Fruit fly (Drosophila melanogaster) whole organism, embryonic: ENCODE data around the gene CG31821.

Experiments used
- Ada2b ChIP-seq: fragments of 200-800 bp; sonication (Bioruptor generic); IDR thresholded peaks from 2 replicates; pipeline ENCODE4 v1.3.6; 2022; ENCODE audit warnings: missing biosample characterization, missing genetic modification characterization
- Blimp-1 ChIP-seq: fragments of 200-800 bp; sonication (Bioruptor generic); optimal IDR thresholded peaks from 3 replicates; lab custom pipeline; 2018; ENCODE audit warnings: missing biosample characterization, missing genetic modification characterization, mild to moderate bottlenecking, moderate library complexity, missing genetic modification reagents
- CG1024 ChIP-seq: fragments of 200-800 bp; sonication (Bioruptor generic); IDR thresholded peaks from 2 replicates; pipeline ENCODE4 v1.3.6; 2022; ENCODE audit warnings: missing biosample characterization, missing genetic modification characterization
- CG10366 ChIP-seq: fragments of 200-800 bp; sonication (Bioruptor generic); IDR thresholded peaks from 2 replicates; pipeline ENCODE4 v1.3.6; 2022; ENCODE audit warnings: missing biosample characterization, missing genetic modification characterization
- CG10543 ChIP-seq: fragments of 200-800 bp; sonication (Bioruptor generic); optimal IDR thresholded peaks from 3 replicates; lab custom pipeline; 2017; ENCODE audit warnings: missing biosample characterization, mild to moderate bottlenecking, missing genetic modification characterization, moderate library complexity
- CG10979 ChIP-seq: fragments of 200-800 bp; sonication (Bioruptor generic); optimal IDR thresholded peaks from 2 replicates; lab custom pipeline; 2018; ENCODE audit warnings: missing biosample characterization, mild to moderate bottlenecking, missing genetic modification characterization, moderate library complexity
- CG11504 ChIP-seq: fragments of 200-800 bp; sonication (Bioruptor generic); optimal IDR thresholded peaks from 3 replicates; lab custom pipeline; 2019; ENCODE audit warnings: missing biosample characterization, mild to moderate bottlenecking, missing genetic modification characterization, moderate library complexity
- CG12299 ChIP-seq: fragments of 200-800 bp; sonication (Bioruptor generic); optimal IDR thresholded peaks from 2 replicates; lab custom pipeline; 2018; ENCODE audit warnings: missing biosample characterization, mild to moderate bottlenecking, missing genetic modification characterization
- CG13424 ChIP-seq: fragments of 200-800 bp; sonication (Bioruptor generic); optimal IDR thresholded peaks from 2 replicates; lab custom pipeline; 2019; ENCODE audit warnings: missing biosample characterization, mild to moderate bottlenecking, missing genetic modification characterization, moderate library complexity
- CG13775 ChIP-seq: fragments of 200-800 bp; sonication (Bioruptor generic); optimal IDR thresholded peaks from 3 replicates; lab custom pipeline; 2017; ENCODE audit warnings: missing biosample characterization, mild to moderate bottlenecking, missing genetic modification characterization
- CG14860 ChIP-seq: fragments of 200-800 bp; sonication (Bioruptor generic); IDR thresholded peaks from 3 replicates; pipeline ENCODE4 v1.3.6; 2022; ENCODE audit warnings: missing biosample characterization, missing genetic modification characterization; ENCODE audit not compliant: partially characterized antibody
- CG17568 ChIP-seq: fragments of 200-800 bp; sonication (Bioruptor generic); optimal IDR thresholded peaks from 2 replicates; lab custom pipeline; 2018; ENCODE audit warnings: missing biosample characterization, mild to moderate bottlenecking, missing genetic modification characterization, moderate library complexity
- CG2129 ChIP-seq: fragments of 200-800 bp; sonication (Bioruptor generic); IDR thresholded peaks from 2 replicates; pipeline ENCODE4 v1.3.6; 2022; ENCODE audit warnings: missing biosample characterization, missing genetic modification characterization; ENCODE audit not compliant: partially characterized antibody
- CG32532 ChIP-seq: fragments of 200-800 bp; sonication (Bioruptor generic); IDR thresholded peaks from 2 replicates; pipeline ENCODE4 v1.3.6; 2022; ENCODE audit warnings: missing biosample characterization, missing genetic modification characterization
- CG34376 ChIP-seq: fragments of 200-800 bp; sonication (Bioruptor generic); optimal IDR thresholded peaks from 2 replicates; lab custom pipeline; 2018; ENCODE audit warnings: missing biosample characterization, mild to moderate bottlenecking, missing genetic modification characterization
- D19A ChIP-seq: fragments of 200-800 bp; optimal IDR thresholded peaks from 3 replicates; lab custom pipeline; 2019; ENCODE audit warnings: missing biosample characterization, mild to moderate bottlenecking, missing genetic modification characterization, moderate library complexity
- Deaf1 ChIP-seq: fragments of 200-800 bp; optimal IDR thresholded peaks from 3 replicates; lab custom pipeline; 2019; ENCODE audit warnings: missing biosample characterization, mild to moderate bottlenecking, missing genetic modification characterization, moderate library complexity
- Dek ChIP-seq: fragments of 200-800 bp; sonication (Bioruptor generic); optimal IDR thresholded peaks from 3 replicates; lab custom pipeline; 2019; ENCODE audit warnings: missing biosample characterization, mild to moderate bottlenecking, missing genetic modification characterization, moderate library complexity
- Dll ChIP-seq: fragments of 200-800 bp; sonication (Bioruptor generic); IDR thresholded peaks from 4 replicates; pipeline ENCODE4 v1.3.6; 2022; ENCODE audit warnings: missing biosample characterization, missing genetic modification characterization; ENCODE audit not compliant: partially characterized antibody
- Drgx ChIP-seq: fragments of 200-800 bp; sonication (Bioruptor generic); IDR thresholded peaks from 2 replicates; pipeline ENCODE4 v1.3.6; 2022; ENCODE audit warnings: missing biosample characterization, missing genetic modification characterization
- Ets97D ChIP-seq: fragments of 200-800 bp; sonication (Bioruptor generic); optimal IDR thresholded peaks from 3 replicates; lab custom pipeline; 2016; ENCODE audit warnings: missing biosample characterization, missing genetic modification characterization
- Fer3 ChIP-seq: fragments of 200-800 bp; sonication (Bioruptor generic); optimal IDR thresholded peaks from 2 replicates; lab custom pipeline; 2018; ENCODE audit warnings: missing biosample characterization, mild to moderate bottlenecking, missing genetic modification characterization, moderate library complexity
- H2.0 ChIP-seq: fragments of 200-800 bp; sonication (Bioruptor generic); IDR thresholded peaks from 2 replicates; pipeline ENCODE4 v1.3.6; 2022; ENCODE audit warnings: missing biosample characterization, missing genetic modification characterization
- HLH4C ChIP-seq: fragments of 200-800 bp; sonication (Bioruptor generic); IDR thresholded peaks from 3 replicates; pipeline ENCODE4 v1.3.6; 2022; ENCODE audit warnings: missing biosample characterization, missing genetic modification characterization; ENCODE audit not compliant: partially characterized antibody
- Opbp ChIP-seq: fragments of 200-800 bp; sonication (Bioruptor generic); IDR thresholded peaks from 3 replicates; pipeline ENCODE4 v1.3.6; 2022; ENCODE audit warnings: missing biosample characterization, missing genetic modification characterization; ENCODE audit not compliant: partially characterized antibody
- Rx ChIP-seq: fragments of 200-800 bp; sonication (Bioruptor generic); IDR thresholded peaks from 2 replicates; pipeline ENCODE4 v1.3.6; 2022; ENCODE audit warnings: missing biosample characterization, missing genetic modification characterization
- Stat92E ChIP-seq, 3 experiments: fragments of >200 bp in 2 of 3; fragments of 200-800 bp in 1 of 3; sonication (Bioruptor generic) in 1 of 3; optimal IDR thresholded peaks; 2 replicates each; lab custom pipeline; 2017 to 2019; ENCODE audit warnings: missing biosample characterization in 3 of 3, missing genetic modification characterization in 3 of 3, mild to moderate bottlenecking in 1 of 3, moderate library complexity in 1 of 3
- al ChIP-seq: fragments of 200-800 bp; sonication (Bioruptor generic); IDR thresholded peaks from 2 replicates; pipeline ENCODE4 v1.3.6; 2022; ENCODE audit warnings: missing biosample characterization, missing genetic modification characterization
- chif ChIP-seq, 2 experiments: fragments of 200-800 bp; sonication (Bioruptor generic); optimal IDR thresholded peaks; 3 replicates each; lab custom pipeline; 2016; ENCODE audit warnings: missing biosample characterization in 2 of 2, missing genetic modification characterization in 2 of 2
- chinmo ChIP-seq: fragments of 200-800 bp; sonication (Bioruptor generic); IDR thresholded peaks from 4 replicates; pipeline ENCODE4 v1.3.6; 2022; ENCODE audit warnings: missing biosample characterization, missing genetic modification characterization; ENCODE audit not compliant: partially characterized antibody
- chm ChIP-seq: fragments of 200-800 bp; sonication (Bioruptor generic); IDR thresholded peaks from 2 replicates; pipeline ENCODE4 v1.3.6; 2022; ENCODE audit warnings: missing biosample characterization, missing genetic modification characterization
- cwo ChIP-seq: fragments of 200-800 bp; sonication (Bioruptor generic); optimal IDR thresholded peaks from 3 replicates; lab custom pipeline; 2017; ENCODE audit warnings: missing biosample characterization, missing genetic modification characterization, mild to moderate bottlenecking, moderate library complexity, missing genetic modification reagents
- disco-r ChIP-seq: fragments of 200-800 bp; sonication (Bioruptor generic); optimal IDR thresholded peaks from 2 replicates; lab custom pipeline; 2016; ENCODE audit warnings: missing biosample characterization, missing genetic modification characterization
- fd64A ChIP-seq: fragments of 200-800 bp; sonication (Bioruptor generic); optimal IDR thresholded peaks from 3 replicates; lab custom pipeline; 2018; ENCODE audit warnings: missing biosample characterization, mild to moderate bottlenecking, missing genetic modification characterization
- gro ChIP-seq: fragments of 200-800 bp; sonication (Bioruptor generic); optimal IDR thresholded peaks from 2 replicates; lab custom pipeline; 2016; ENCODE audit warnings: missing biosample characterization, missing genetic modification characterization
- ham ChIP-seq: fragments of 200-800 bp; sonication (Bioruptor generic); IDR thresholded peaks from 2 replicates; pipeline ENCODE4 v1.3.6; 2022; ENCODE audit warnings: missing biosample characterization, missing genetic modification characterization
- hbn ChIP-seq: fragments of 200-800 bp; sonication (Bioruptor generic); IDR thresholded peaks from 2 replicates; pipeline ENCODE4 v1.3.6; 2022; ENCODE audit warnings: missing biosample characterization, missing genetic modification characterization; ENCODE audit not compliant: partially characterized antibody
- kni ChIP-seq: fragments of 200-800 bp; sonication (Bioruptor generic); optimal IDR thresholded peaks from 3 replicates; lab custom pipeline; 2017; ENCODE audit warnings: mild to moderate bottlenecking, missing biosample characterization, missing genetic modification reagents, missing genetic modification characterization
- maf-S ChIP-seq: fragments of 200-800 bp; sonication (Bioruptor generic); optimal IDR thresholded peaks from 2 replicates; lab custom pipeline; 2016; ENCODE audit warnings: missing biosample characterization, missing genetic modification characterization
- nmo ChIP-seq: fragments of 200-800 bp; sonication (Bioruptor generic); optimal IDR thresholded peaks from 2 replicates; lab custom pipeline; 2018; ENCODE audit warnings: missing biosample characterization, mild to moderate bottlenecking, missing genetic modification characterization, moderate library complexity
- sd ChIP-seq: fragments of 200-800 bp; sonication (Bioruptor generic); optimal IDR thresholded peaks from 3 replicates; lab custom pipeline; 2018; ENCODE audit warnings: missing biosample characterization, mild to moderate bottlenecking, missing genetic modification characterization, moderate library complexity
- sens ChIP-seq: fragments of 200-800 bp; sonication (Bioruptor generic); peaks from one replicate; lab custom pipeline; 2016; ENCODE audit warnings: missing biosample characterization, missing genetic modification characterization
- sim ChIP-seq: fragments of 200-800 bp; sonication (Bioruptor generic); IDR thresholded peaks from 2 replicates; pipeline ENCODE4 v1.3.6; 2022; ENCODE audit warnings: missing biosample characterization, missing genetic modification characterization
- slou ChIP-seq: fragments of 200-800 bp; sonication (Bioruptor generic); optimal IDR thresholded peaks from 3 replicates; lab custom pipeline; 2016; ENCODE audit warnings: missing biosample characterization, missing genetic modification characterization
- so ChIP-seq: fragments of 200-800 bp; sonication (Bioruptor generic); IDR thresholded peaks from 3 replicates; pipeline ENCODE4 v1.3.6; 2022; ENCODE audit warnings: missing biosample characterization, missing genetic modification characterization
- ttk ChIP-seq: fragments of 200-800 bp; sonication (Bioruptor generic); IDR thresholded peaks from 2 replicates; pipeline ENCODE4 v2.1.2; 2022; ENCODE audit warnings: missing biosample characterization, missing genetic modification characterization

Gene CG31821

DNA sequence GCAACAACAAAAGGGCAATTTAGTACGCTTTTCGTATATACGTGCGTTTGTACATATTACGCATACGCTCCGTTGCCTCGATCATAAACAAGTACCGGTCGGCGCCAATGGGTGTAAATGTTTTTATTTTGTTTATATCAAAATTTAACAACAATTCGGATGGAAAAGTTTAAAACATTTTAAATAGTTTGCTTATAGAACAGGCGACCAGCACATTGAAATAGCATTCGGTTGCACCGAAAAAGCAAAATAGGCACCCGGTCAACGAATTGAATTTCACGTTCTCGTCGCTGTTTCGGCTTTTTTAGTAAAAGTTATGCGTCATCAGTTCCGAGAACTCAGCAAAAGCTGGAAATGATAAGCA is 11.4 kb upstream of the CG31821 start (continued):
- TF ChIP-seq chinmo (GFP tag; lab: Robert Waterston, UW) (peak; percentile 89; the same call in 2 of the 4 replicates), CG12299 (tag; lab: Kevin White, UChicago) (peak; percentile 28), Blimp-1 (peak; percentile 44), CG17568 (GFP tag; lab: Kevin White, UChicago) (no peak), CG13775 (GFP tag; lab: Kevin White, UChicago) (no peak), CG34376 (peak; percentile 81), CG32532 (GFP tag; lab: Robert Waterston, UW) (0 out of 2 replicates have a peak, but pooled peaks have one; percentile 4), CG1024 (GFP tag; lab: Robert Waterston, UW) (no peak), maf-S (GFP tag; lab: Kevin White, UChicago) (no peak), ham (GFP tag; lab: Robert Waterston, UW) (no peak), fd64A (GFP tag; lab: Kevin White, UChicago) (peak; percentile 10), Drgx (GFP tag; lab: Robert Waterston, UW) (no peak), Dll (GFP tag; lab: Robert Waterston, UW) (0 out of 4 replicates have a peak, but pooled peaks have one; percentile 44), CG10979 (no peak), sens (GFP tag; lab: Kevin White, UChicago) (peak; percentile 75), CG2129 (GFP tag; lab: Robert Waterston, UW) (no peak), sim (no peak), CG13424 (tag; lab: Kevin White, UChicago) (no peak), disco-r (no peak), CG11504 (tag; lab: Kevin White, UChicago) (no peak), D19A (tag; lab: Kevin White, UChicago) (no peak), CG14860 (GFP tag; lab: Robert Waterston, UW) (no peak), Opbp (no peak), chm (0 out of 2 replicates have a peak, but pooled peaks have one; percentile 50), kni (peak; percentile 75), Deaf1 (tag; lab: Kevin White, UChicago) (peak; percentile 83), sd (peak; percentile 55), nmo (GFP tag; lab: Kevin White, UChicago) (no peak), chif (GFP tag; optimal IDR thresholded peaks at IDR 0.05; lab: Kevin White, UChicago) (no peak), al (GFP tag; lab: Robert Waterston, UW) (no peak), HLH4C (GFP tag; lab: Robert Waterston, UW) (no peak), Fer3 (no peak), CG10366 (GFP tag; lab: Robert Waterston, UW) (0 out of 2 replicates have a peak, but pooled peaks have one; percentile 37), hbn (GFP tag; lab: Robert Waterston, UW) (0 out of 2 replicates have a peak, but pooled peaks have one; percentile 30), gro (no peak), Stat92E (GFP tag; optimal IDR thresholded peaks at IDR 0.05; lab: Kevin White, UChicago) (peak in 1 of 3 experiments; percentile 76), ttk (GFP tag; lab: Robert Waterston, UW) (no peak), CG10543 (GFP tag; lab: Kevin White, UChicago) (peak; percentile 47), Ets97D (no peak), Dek (no peak), cwo (peak; percentile 69), Ada2b (GFP tag; lab: Robert Waterston, UW) (no peak), so (GFP tag; lab: Robert Waterston, UW) (peak; percentile 22; the same call in 1 of the 3 replicates), Rx (GFP tag; lab: Robert Waterston, UW) (no peak), H2.0 (GFP tag; lab: Robert Waterston, UW) (no peak), slou (GFP tag; lab: Kevin White, UChicago) (no peak)
- TF ChIP-seq, all 482 proteins: peak for 28
